Worm (Caenorhabditis elegans): Measurements from ENCODE around the gene ccdc-47.

- TF ChIP-seq nhr-11 (tag; optimal IDR thresholded peaks at IDR 0.05) (no peak), nhr-77 (tag; optimal IDR thresholded peaks at IDR 0.05) (no peak)
Observed at ce11 chrIII:3872978-3873377, 43.8 kb upstream of the ccdc-47 start.
